Worm (Caenorhabditis elegans) whole organism, young adult: Measurements from ENCODE around the gene K11H12.5.

ENCODE experiments used
- B0336.3 ChIP-seq: fragments of 200-800 bp; sonication (Bioruptor generic); IDR thresholded peaks from 2 replicates; pipeline ENCODE4 v1.3.6; 2022; ENCODE audit warnings: missing genetic modification characterization, missing compliant biosample characterization
- C17E4.6 ChIP-seq: fragments of 200-800 bp; sonication (Bioruptor generic); IDR thresholded peaks from 2 replicates; pipeline ENCODE4 v1.3.6; 2022; ENCODE audit warnings: missing genetic modification reagents, missing genetic modification characterization, missing compliant biosample characterization
- F22D6.2 ChIP-seq: sonication (generic microtip); optimal IDR thresholded peaks from 2 replicates; lab custom pipeline; 2016; ENCODE audit warnings: mild to moderate bottlenecking, missing genetic modification characterization, missing compliant biosample characterization
- F23B12.7 ChIP-seq: sonication (generic microtip); optimal IDR thresholded peaks from 2 replicates; lab custom pipeline; 2017; ENCODE audit warnings: missing genetic modification characterization, mild to moderate bottlenecking, missing compliant biosample characterization, antibody characterized with exemption, moderate library complexity; ENCODE audit not compliant: insufficient read depth
- F33H1.4 ChIP-seq: fragments of 200-800 bp; sonication (Bioruptor generic); IDR thresholded peaks from 2 replicates; pipeline ENCODE4 v1.3.6; 2022; ENCODE audit warnings: missing genetic modification reagents, missing genetic modification characterization, missing compliant biosample characterization
- F37B4.10 ChIP-seq: fragments of 200-800 bp; sonication (Bioruptor generic); IDR thresholded peaks from 2 replicates; pipeline ENCODE4 v1.3.6; 2022; ENCODE audit warnings: missing genetic modification characterization, missing compliant biosample characterization
- F39B2.1 ChIP-seq: fragments of 200-800 bp; sonication (Bioruptor generic); IDR thresholded peaks from 2 replicates; pipeline ENCODE4 v1.3.6; 2022; ENCODE audit warnings: missing genetic modification reagents, missing genetic modification characterization, missing compliant biosample characterization
- K12H6.12 ChIP-seq: fragments of 200-800 bp; sonication (Bioruptor generic); optimal IDR thresholded peaks from 2 replicates; lab custom pipeline; 2018; ENCODE audit warnings: mild to moderate bottlenecking, missing genetic modification characterization, missing compliant biosample characterization
- Y67H2A.10 ChIP-seq: fragments of 200-800 bp; sonication (Bioruptor generic); conservative IDR thresholded peaks from 2 replicates; pipeline ENCODE4 v1.3.6; 2022; ENCODE audit warnings: missing genetic modification reagents, missing genetic modification characterization, missing compliant biosample characterization
- Y79H2A.3 ChIP-seq: fragments of 200-800 bp; sonication (Bioruptor generic); conservative IDR thresholded peaks from 2 replicates; pipeline ENCODE4 v1.3.6; 2022; ENCODE audit warnings: missing genetic modification reagents, missing genetic modification characterization, missing compliant biosample characterization
- Y95B8A.8 ChIP-seq: fragments of 200-800 bp; sonication (Bioruptor generic); IDR thresholded peaks from 2 replicates; pipeline ENCODE4 v1.3.6; 2022; ENCODE audit warnings: missing genetic modification reagents, missing genetic modification characterization, missing compliant biosample characterization
- ZK185.1 ChIP-seq: sonication (generic microtip); optimal IDR thresholded peaks from 2 replicates; lab custom pipeline; 2016; ENCODE audit warnings: mild to moderate bottlenecking, missing genetic modification characterization, missing compliant biosample characterization; ENCODE audit not compliant: poor library complexity, severe bottlenecking
- aptf-3 ChIP-seq: fragments of 200-800 bp; sonication (Bioruptor generic); IDR thresholded peaks from 2 replicates; pipeline ENCODE4 v1.3.6; 2022; ENCODE audit warnings: missing genetic modification characterization, missing compliant biosample characterization
- attf-3 ChIP-seq: fragments of 200-800 bp; sonication (Bioruptor generic); conservative IDR thresholded peaks from 2 replicates; pipeline ENCODE4 v1.3.6; 2022; ENCODE audit warnings: missing genetic modification reagents, missing genetic modification characterization, missing compliant biosample characterization
- attf-6 ChIP-seq: fragments of 200-800 bp; sonication (Bioruptor generic); IDR thresholded peaks from 2 replicates; pipeline ENCODE4 v1.3.6; 2022; ENCODE audit warnings: missing genetic modification reagents, missing genetic modification characterization, missing compliant biosample characterization
- ceh-27 ChIP-seq: fragments of 200-800 bp; sonication (Bioruptor generic); optimal IDR thresholded peaks from 2 replicates; lab custom pipeline; 2018; ENCODE audit warnings: mild to moderate bottlenecking, missing genetic modification characterization, moderate library complexity, missing compliant biosample characterization
- ceh-58 ChIP-seq: fragments of 200-800 bp; sonication (Bioruptor generic); IDR thresholded peaks from 2 replicates; pipeline ENCODE4 v1.3.6; 2022; ENCODE audit warnings: missing genetic modification characterization, missing compliant biosample characterization
- ceh-79 ChIP-seq: sonication (generic microtip); optimal IDR thresholded peaks from 2 replicates; lab custom pipeline; 2017; ENCODE audit warnings: mild to moderate bottlenecking, missing genetic modification characterization, missing compliant biosample characterization
- chd-7 ChIP-seq: sonication (generic microtip); optimal IDR thresholded peaks from 2 replicates; lab custom pipeline; 2016; ENCODE audit warnings: mild to moderate bottlenecking, missing genetic modification characterization, moderate library complexity, missing compliant biosample characterization
- dox-1 ChIP-seq: fragments of 200-800 bp; sonication (Bioruptor generic); IDR thresholded peaks from 2 replicates; pipeline ENCODE4 v1.3.6; 2022; ENCODE audit warnings: missing genetic modification reagents, missing genetic modification characterization, missing compliant biosample characterization
- dpl-1 ChIP-seq: fragments of 150-350 bp; optimal IDR thresholded peaks from 2 replicates; lab custom pipeline; 2014; ENCODE audit warnings: missing biosample characterization, missing genetic modification reagents, missing genetic modification characterization
- efl-1 ChIP-seq: fragments of 150-350 bp; optimal IDR thresholded peaks from 2 replicates; lab custom pipeline; 2014; ENCODE audit warnings: missing biosample characterization, missing genetic modification reagents, missing genetic modification characterization
- egl-44 ChIP-seq: fragments of 200-800 bp; sonication (Bioruptor generic); IDR thresholded peaks from 2 replicates; pipeline ENCODE4 v1.3.6; 2022; ENCODE audit warnings: missing genetic modification reagents, missing genetic modification characterization, missing compliant biosample characterization
- egrh-3 ChIP-seq: fragments of 200-800 bp; sonication (Bioruptor generic); IDR thresholded peaks from 2 replicates; pipeline ENCODE4 v1.3.6; 2022; ENCODE audit warnings: missing genetic modification reagents, missing genetic modification characterization, missing compliant biosample characterization
- ekl-4 ChIP-seq: fragments of 200-800 bp; sonication (Bioruptor generic); IDR thresholded peaks from 2 replicates; pipeline ENCODE4 v1.3.6; 2022; ENCODE audit warnings: missing genetic modification reagents, missing genetic modification characterization, missing compliant biosample characterization
- fkh-3 ChIP-seq: sonication (generic microtip); optimal IDR thresholded peaks from 2 replicates; lab custom pipeline; 2016; ENCODE audit warnings: mild to moderate bottlenecking, missing genetic modification characterization, missing compliant biosample characterization
- gei-17 ChIP-seq: fragments of 200-800 bp; sonication (Bioruptor generic); optimal IDR thresholded peaks from 2 replicates; lab custom pipeline; 2018; ENCODE audit warnings: mild to moderate bottlenecking, missing genetic modification characterization, missing compliant biosample characterization
- hlh-26 ChIP-seq: fragments of 200-800 bp; sonication (Bioruptor generic); conservative IDR thresholded peaks from 2 replicates; pipeline ENCODE4 v1.3.6; 2022; ENCODE audit warnings: missing genetic modification reagents, missing genetic modification characterization, missing compliant biosample characterization
- hmg-1.2 ChIP-seq: fragments of 200-800 bp; sonication (Bioruptor generic); IDR thresholded peaks from 2 replicates; pipeline ENCODE4 v1.3.6; 2022; ENCODE audit warnings: missing genetic modification reagents, missing genetic modification characterization, missing compliant biosample characterization
- hmg-20 ChIP-seq: fragments of 200-800 bp; sonication (Bioruptor generic); IDR thresholded peaks from 2 replicates; pipeline ENCODE4 v1.3.6; 2022; ENCODE audit warnings: missing genetic modification reagents, missing genetic modification characterization, missing compliant biosample characterization
- hrde-1 ChIP-seq: sonication (generic microtip); optimal IDR thresholded peaks from 2 replicates; lab custom pipeline; 2016; ENCODE audit warnings: missing genetic modification characterization, mild to moderate bottlenecking, missing compliant biosample characterization, moderate library complexity, missing genotype, missing genetic modification reagents, borderline replicate concordance
- lir-1 ChIP-seq: fragments of 200-800 bp; sonication (Bioruptor generic); conservative IDR thresholded peaks from 2 replicates; pipeline ENCODE4 v1.3.6; 2022; ENCODE audit warnings: missing genetic modification reagents, missing genetic modification characterization, missing compliant biosample characterization
- lsy-27 ChIP-seq: sonication (generic microtip); optimal IDR thresholded peaks from 2 replicates; lab custom pipeline; 2017; ENCODE audit warnings: missing genetic modification characterization, mild to moderate bottlenecking, missing compliant biosample characterization, antibody characterized with exemption, missing genotype, borderline replicate concordance; ENCODE audit not compliant: insufficient read depth
- madf-6 ChIP-seq: fragments of 200-800 bp; sonication (Bioruptor generic); IDR thresholded peaks from 2 replicates; pipeline ENCODE4 v1.3.6; 2022; ENCODE audit warnings: missing genetic modification reagents, missing genetic modification characterization, missing compliant biosample characterization
- mes-4 ChIP-seq: sonication (generic microtip); optimal IDR thresholded peaks from 2 replicates; lab custom pipeline; 2016; ENCODE audit warnings: missing genotype, missing genetic modification characterization, missing compliant biosample characterization
- mxl-1 ChIP-seq: sonication (generic microtip); optimal IDR thresholded peaks from 2 replicates; lab custom pipeline; 2016; ENCODE audit warnings: missing genetic modification characterization, missing compliant biosample characterization
- nfyb-1 ChIP-seq: fragments of 200-800 bp; sonication (Bioruptor generic); IDR thresholded peaks from 2 replicates; pipeline ENCODE4 v1.3.6; 2022; ENCODE audit warnings: missing genetic modification reagents, missing genetic modification characterization, missing compliant biosample characterization
- nhr-179 ChIP-seq: sonication (generic microtip); optimal IDR thresholded peaks from 2 replicates; lab custom pipeline; 2016; ENCODE audit warnings: mild to moderate bottlenecking, missing genetic modification characterization, missing compliant biosample characterization
- pha-4 ChIP-seq: fragments of 150-350 bp; sonication (generic microtip); optimal IDR thresholded peaks from 2 replicates; lab custom pipeline; 2014; ENCODE audit warnings: missing biosample characterization, missing genetic modification reagents, missing genetic modification characterization
- sea-2 ChIP-seq: fragments of 200-800 bp; sonication (Bioruptor generic); IDR thresholded peaks from 2 replicates; pipeline ENCODE4 v1.3.6; 2022; ENCODE audit warnings: missing genetic modification characterization, missing compliant biosample characterization
- snpc-1.3 ChIP-seq: sonication (generic microtip); optimal IDR thresholded peaks from 2 replicates; lab custom pipeline; 2017; ENCODE audit warnings: missing genetic modification characterization, mild to moderate bottlenecking, missing compliant biosample characterization, antibody characterized with exemption, moderate library complexity, missing genotype, missing genetic modification reagents; ENCODE audit not compliant: insufficient read depth
- somi-1 ChIP-seq: fragments of 200-800 bp; sonication (Bioruptor generic); optimal IDR thresholded peaks from 2 replicates; lab custom pipeline; 2018; ENCODE audit warnings: mild to moderate bottlenecking, missing genetic modification characterization, missing compliant biosample characterization
- tbp1 ChIP-seq: fragments of 200-800 bp; sonication (Bioruptor generic); optimal IDR thresholded peaks from 2 replicates; lab custom pipeline; 2018; ENCODE audit warnings: mild to moderate bottlenecking, missing genetic modification characterization, missing compliant biosample characterization
- tbx-9 ChIP-seq: sonication (generic microtip); optimal IDR thresholded peaks from 2 replicates; lab custom pipeline; 2016; ENCODE audit warnings: borderline replicate concordance, missing genetic modification characterization, inconsistent platforms, missing compliant biosample characterization
- xnd-1 ChIP-seq: sonication (generic microtip); optimal IDR thresholded peaks from 2 replicates; lab custom pipeline; 2016; ENCODE audit warnings: missing genotype, missing genetic modification reagents, missing genetic modification characterization, missing compliant biosample characterization
- ztf-28 ChIP-seq: fragments of 200-800 bp; sonication (Bioruptor generic); IDR thresholded peaks from 2 replicates; pipeline ENCODE4 v1.3.6; 2022; ENCODE audit warnings: missing genetic modification reagents, missing genetic modification characterization, missing compliant biosample characterization
- ztf-3 ChIP-seq: fragments of 200-800 bp; sonication (Bioruptor generic); optimal IDR thresholded peaks from 2 replicates; lab custom pipeline; 2018; ENCODE audit warnings: mild to moderate bottlenecking, missing genetic modification characterization, missing compliant biosample characterization

K11H12.5 gene

ce11 chrIV:682726-683340, 6.5 kb downstream of the K11H12.5 start (continued):
- no peak for TF ChIP-seq F39B2.1 (GFP tag; lab: Robert Waterston, UW)
- peak; percentile 68 for TF ChIP-seq chd-7
- TF ChIP-seq hmg-20 (GFP tag; lab: Robert Waterston, UW) = peak; percentile 65
- TF ChIP-seq C17E4.6 (GFP tag; lab: Robert Waterston, UW) = no peak
- TF ChIP-seq ceh-58 (GFP tag; lab: Robert Waterston, UW) = no peak
- TF ChIP-seq lir-1 (GFP tag; lab: Robert Waterston, UW) = peak; percentile 60; the same call in 1 of the 2 replicates
- TF ChIP-seq ztf-28 (GFP tag; lab: Robert Waterston, UW) = 0 out of 2 replicates have a peak, but pooled peaks have one; percentile 51
- TF ChIP-seq Y67H2A.10 (GFP tag; lab: Robert Waterston, UW) = no peak
- TF ChIP-seq F37B4.10 (GFP tag; lab: Robert Waterston, UW) = no peak
- TF ChIP-seq F33H1.4 (GFP tag; lab: Robert Waterston, UW) = 0 out of 2 replicates have a peak, but pooled peaks have one; percentile 19
- TF ChIP-seq F22D6.2 (tag; lab: Kevin White, UChicago) = peak; percentile 20
- peak; percentile 41 for TF ChIP-seq ztf-3
- TF ChIP-seq egl-44 (GFP tag; lab: Robert Waterston, UW) = peak; percentile 68; the same call in 1 of the 2 replicates
- peak; percentile 84 for TF ChIP-seq hmg-1.2 (GFP tag; lab: Robert Waterston, UW)
- TF ChIP-seq xnd-1 (tag; lab: Kevin White, UChicago) = no peak
- peak; percentile 15 for TF ChIP-seq gei-17
- TF ChIP-seq ceh-79 = peak; percentile 66
- TF ChIP-seq Y95B8A.8 = 0 out of 2 replicates have a peak, but pooled peaks have one; percentile 63
- TF ChIP-seq hrde-1 = no peak
- TF ChIP-seq tbp1 = peak; percentile 97
- TF ChIP-seq Y79H2A.3 (GFP tag; lab: Robert Waterston, UW) = no peak
- TF ChIP-seq K12H6.12 (tag; lab: Kevin White, UChicago) = peak; percentile 49
- TF ChIP-seq F23B12.7 = peak; percentile 94
- TF ChIP-seq ZK185.1 (tag; lab: Kevin White, UChicago) = peak; percentile 63
- TF ChIP-seq ceh-27 (GFP tag; lab: Kevin White, UChicago) = peak; percentile 75
- TF ChIP-seq attf-3 (GFP tag; lab: Robert Waterston, UW) = peak; percentile 48; the same call in 1 of the 2 replicates
- TF ChIP-seq pha-4 = no peak
- TF ChIP-seq dpl-1 (GFP tag; lab: Kevin White, UChicago) = no peak
- TF ChIP-seq tbx-9 (tag; lab: Kevin White, UChicago) = no peak
- peak; percentile 44; the same call in 1 of the 2 replicates for TF ChIP-seq madf-6 (GFP tag; lab: Robert Waterston, UW)
- no peak for TF ChIP-seq sea-2
- TF ChIP-seq snpc-1.3 = peak; percentile 26
- TF ChIP-seq nfyb-1 (GFP tag; lab: Robert Waterston, UW) = peak; percentile 79
- peak; percentile 80 for TF ChIP-seq ekl-4 (GFP tag; lab: Robert Waterston, UW)
- TF ChIP-seq fkh-3 (tag; lab: Kevin White, UChicago) = peak; percentile 28
- peak; percentile 55 for TF ChIP-seq somi-1 (GFP tag; lab: Kevin White, UChicago)
- peak; percentile 86 for TF ChIP-seq mxl-1 (tag; lab: Kevin White, UChicago)
- TF ChIP-seq dox-1 = peak; percentile 86
- peak; percentile 60 for TF ChIP-seq egrh-3
- 0 out of 2 replicates have a peak, but pooled peaks have one; percentile 77 for TF ChIP-seq aptf-3 (GFP tag; lab: Robert Waterston, UW)
- TF ChIP-seq B0336.3 (GFP tag; lab: Robert Waterston, UW) = peak; percentile 69
- TF ChIP-seq hlh-26 (GFP tag; lab: Robert Waterston, UW) = no peak
- no peak for TF ChIP-seq mes-4
- no peak for TF ChIP-seq efl-1 (GFP tag; lab: Kevin White, UChicago)
- peak; percentile 56 for TF ChIP-seq nhr-179 (tag; lab: Kevin White, UChicago)
- TF ChIP-seq lsy-27 = no peak
- 0 out of 2 replicates have a peak, but pooled peaks have one; percentile 25 for TF ChIP-seq attf-6
